Fruit fly (Drosophila melanogaster): Measurements from ENCODE around the gene CG34267.

dm6 chr3L:507576-508322 is 7.5 kb upstream of the CG34267 start:
- TF ChIP-seq CG8478 (optimal IDR thresholded peaks at IDR 0.05) (no peak), CTCF (optimal IDR thresholded peaks at IDR 0.05) (peak; percentile 74 to 77)
